Worm (Caenorhabditis elegans) whole organism, midembryonic: ENCODE measurements around the gene F36H5.4.

Experiments
- T22C8.4 ChIP-seq: fragments of 200-800 bp; sonication (Bioruptor generic); IDR thresholded peaks from 2 replicates; pipeline ENCODE4 v1.3.6; 2022; ENCODE audit warnings: missing genetic modification characterization, missing compliant biosample characterization
- cog-1 ChIP-seq: sonication (generic microtip); optimal IDR thresholded peaks from 2 replicates; lab custom pipeline; 2016; ENCODE audit warnings: missing genetic modification characterization, missing compliant biosample characterization
- flt-1 ChIP-seq: fragments of 200-800 bp; sonication (Bioruptor generic); IDR thresholded peaks from 2 replicates; pipeline ENCODE4 v1.3.6; 2022; ENCODE audit warnings: missing genetic modification characterization, missing compliant biosample characterization
- klf-2 ChIP-seq: fragments of 200-800 bp; sonication (Bioruptor generic); conservative IDR thresholded peaks from 2 replicates; pipeline ENCODE4 v1.3.6; 2022; ENCODE audit warnings: missing genetic modification reagents, missing genetic modification characterization, missing compliant biosample characterization
- med-1 ChIP-seq: sonication (generic microtip); optimal IDR thresholded peaks from 2 replicates; lab custom pipeline; 2017; ENCODE audit warnings: missing genetic modification characterization, mild to moderate bottlenecking, missing compliant biosample characterization, antibody characterized with exemption, missing genetic modification reagents; ENCODE audit not compliant: insufficient read depth
- ref-1 ChIP-seq: fragments of 200-800 bp; sonication (Bioruptor generic); conservative IDR thresholded peaks from 2 replicates; pipeline ENCODE4 v1.3.6; 2022; ENCODE audit warnings: missing genetic modification reagents, missing genetic modification characterization, missing compliant biosample characterization
- tab-1 ChIP-seq: fragments of 200-800 bp; sonication (Bioruptor generic); IDR thresholded peaks from 2 replicates; pipeline ENCODE4 v1.3.6; 2022; ENCODE audit warnings: missing genetic modification characterization, missing compliant biosample characterization
- ztf-23 ChIP-seq: fragments of 200-800 bp; sonication (Bioruptor generic); IDR thresholded peaks from 2 replicates; pipeline ENCODE4 v1.3.6; 2022; ENCODE audit warnings: missing genetic modification reagents, missing genetic modification characterization, missing compliant biosample characterization
- ztf-29 ChIP-seq: fragments of 200-800 bp; sonication (Bioruptor generic); IDR thresholded peaks from 2 replicates; pipeline ENCODE4 v1.3.6; 2022; ENCODE audit warnings: missing genetic modification reagents, missing genetic modification characterization, missing compliant biosample characterization

The F36H5.4 gene

ce11 chrII:1761564-1761963 is at the start of gene F36H5.4:
TSS of gene F36H5.4 (plus strand) at chrII:1761864.
- TF ChIP-seq klf-2, result no peak
- TF ChIP-seq med-1 (GFP tag; lab: Kevin White, UChicago), result no peak
- no peak for TF ChIP-seq ref-1 (GFP tag; lab: Robert Waterston, UW)
- no peak for TF ChIP-seq ztf-23
- no peak for TF ChIP-seq tab-1
- no peak for TF ChIP-seq T22C8.4
- TF ChIP-seq cog-1, result no peak
- TF ChIP-seq ztf-29 (GFP tag; lab: Robert Waterston, UW), result no peak
- no peak for TF ChIP-seq flt-1 (GFP tag; lab: Robert Waterston, UW)

ce11 chrII:1712938-1713337 is 48.7 kb upstream of the F36H5.4 start, which contains the start of gene btb-7:
TSS of gene btb-7 (plus strand) at chrII:1713238.
- no peak for TF ChIP-seq tab-1
- no peak for TF ChIP-seq ztf-23

DNA sequence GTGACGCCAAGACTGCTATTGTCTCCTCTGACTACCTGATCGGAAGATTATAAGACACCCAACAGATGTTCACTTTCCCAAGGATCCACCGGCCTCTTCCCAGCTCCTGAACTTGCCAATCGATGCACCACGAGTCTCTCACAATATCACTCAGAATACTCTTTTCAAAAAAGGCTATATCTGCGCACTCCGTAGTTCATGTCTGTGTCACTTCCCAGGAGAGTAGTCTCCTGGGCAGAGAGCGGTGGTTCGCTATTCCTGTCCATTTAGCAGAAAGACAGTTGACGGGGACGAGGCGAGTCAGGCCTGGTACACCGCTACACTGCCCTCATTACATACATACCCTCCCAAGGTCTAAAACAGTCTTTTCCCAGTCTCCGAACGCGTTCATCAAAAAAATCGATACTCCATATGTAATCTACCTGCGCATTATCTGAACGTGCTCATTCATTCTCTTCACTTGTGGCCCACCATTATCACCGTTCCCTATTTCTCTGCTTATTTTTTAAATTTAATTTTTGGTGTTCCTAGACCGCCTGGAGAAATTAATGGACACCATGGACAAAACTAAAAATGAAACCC is 46.8 kb upstream of the F36H5.4 start, which contains the start of gene btb-6:
Gene btb-6, plus strand, starts transcription at position 532 of the 582 bp plus-strand sequence.
- TF ChIP-seq cog-1 (no peak), tab-1 (0 out of 2 replicates have a peak, but pooled peaks have one; percentile 53)

ce11 chrII:1719153-1719552 is 42.5 kb upstream of the F36H5.4 start, which contains the start of gene fbxb-48:
TSS of gene fbxb-48 (minus strand) at chrII:1719253.
- TF ChIP-seq ztf-29 (GFP tag; lab: Robert Waterston, UW) (no peak), med-1 (GFP tag; lab: Kevin White, UChicago) (no peak), tab-1 (no peak), flt-1 (GFP tag; lab: Robert Waterston, UW) (no peak), cog-1 (no peak), ref-1 (GFP tag; lab: Robert Waterston, UW) (no peak), klf-2 (no peak), ztf-23 (no peak), T22C8.4 (no peak)

DNA sequence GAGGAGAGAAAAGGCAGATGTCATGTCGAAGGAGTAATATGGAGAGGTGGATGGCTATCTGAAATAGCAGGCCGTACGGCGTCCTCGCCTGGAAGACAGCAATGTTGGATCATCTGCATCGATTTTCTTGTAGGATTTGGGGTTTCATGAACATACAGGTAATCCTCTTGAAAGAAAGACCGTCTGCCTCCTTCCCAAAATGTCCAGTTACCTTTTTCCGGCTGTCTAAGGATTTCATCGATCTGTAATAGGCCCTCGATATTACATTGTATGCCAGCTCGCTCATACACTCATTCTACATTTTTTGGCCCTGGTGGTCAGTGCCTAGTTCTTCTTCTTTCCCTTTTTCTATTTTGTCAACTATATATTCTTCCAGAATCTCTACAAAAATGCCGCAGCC is 39.3 kb upstream of the F36H5.4 start, which contains the start of the genes fbxb-5 and btb-8:
Gene fbxb-5, minus strand, starts transcription at position 101 of the 400 bp plus-strand sequence.
Gene btb-8, plus strand, starts transcription at position 377 of the 400 bp plus-strand sequence.
- TF ChIP-seq tab-1, result no peak
- no peak for TF ChIP-seq ztf-23
- no peak for TF ChIP-seq cog-1
- TF ChIP-seq med-1 (GFP tag; lab: Kevin White, UChicago), result no peak
- no peak for TF ChIP-seq flt-1 (GFP tag; lab: Robert Waterston, UW)
- TF ChIP-seq T22C8.4, result no peak
- TF ChIP-seq ztf-29 (GFP tag; lab: Robert Waterston, UW), result no peak
- no peak for TF ChIP-seq ref-1 (GFP tag; lab: Robert Waterston, UW)
- no peak for TF ChIP-seq klf-2

- TF ChIP-seq ztf-23 (no peak), med-1 (GFP tag; lab: Kevin White, UChicago) (no peak), flt-1 (GFP tag; lab: Robert Waterston, UW) (no peak), ref-1 (GFP tag; lab: Robert Waterston, UW) (no peak), T22C8.4 (no peak), cog-1 (no peak), tab-1 (no peak)
These were observed 37.4 kb upstream of the F36H5.4 start, which contains the start of gene fbxb-11 for ce11 chrII:1724314-1724713. TSS of gene fbxb-11 (plus strand) at chrII:1724614.

- 0 out of 2 replicates have a peak, but pooled peaks have one; percentile 21 for TF ChIP-seq flt-1 (GFP tag; lab: Robert Waterston, UW)
- TF ChIP-seq T22C8.4, result no peak
These were observed 35.9 kb upstream of the F36H5.4 start, which contains the start of gene F45C12.17 for ce11 chrII:1725735-1726134. TSS of gene F45C12.17 (plus strand) at chrII:1726111.

DNA sequence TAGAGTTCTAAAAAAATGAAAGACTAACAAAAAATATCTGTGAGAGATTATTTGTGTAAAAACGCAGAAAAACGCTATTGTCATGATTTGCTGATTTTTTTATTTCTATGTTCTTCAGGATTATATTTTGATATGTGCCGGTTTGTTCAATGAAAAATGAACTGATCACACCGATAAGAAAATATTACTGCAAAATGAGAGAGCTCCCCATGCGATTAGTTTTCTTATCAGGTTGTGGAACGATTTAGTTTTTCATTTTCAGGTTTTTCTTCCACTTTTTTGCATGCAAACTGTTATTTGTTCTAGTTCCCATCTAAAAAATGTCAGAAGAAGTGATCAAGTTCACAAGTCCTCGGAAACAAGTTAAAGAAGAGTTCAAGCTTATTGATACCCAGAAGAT is 33.4 kb upstream of the F36H5.4 start, which contains the start of gene btb-9:
Gene btb-9, plus strand, starts transcription at position 254 of the 400 bp plus-strand sequence.
- TF ChIP-seq T22C8.4, result no peak
- TF ChIP-seq cog-1, result no peak
- no peak for TF ChIP-seq klf-2
- no peak for TF ChIP-seq flt-1 (GFP tag; lab: Robert Waterston, UW)
- TF ChIP-seq ref-1 (GFP tag; lab: Robert Waterston, UW), result no peak
- no peak for TF ChIP-seq med-1 (GFP tag; lab: Kevin White, UChicago)
- TF ChIP-seq ztf-29 (GFP tag; lab: Robert Waterston, UW), result no peak
- TF ChIP-seq tab-1, result no peak
- TF ChIP-seq ztf-23, result no peak

DNA sequence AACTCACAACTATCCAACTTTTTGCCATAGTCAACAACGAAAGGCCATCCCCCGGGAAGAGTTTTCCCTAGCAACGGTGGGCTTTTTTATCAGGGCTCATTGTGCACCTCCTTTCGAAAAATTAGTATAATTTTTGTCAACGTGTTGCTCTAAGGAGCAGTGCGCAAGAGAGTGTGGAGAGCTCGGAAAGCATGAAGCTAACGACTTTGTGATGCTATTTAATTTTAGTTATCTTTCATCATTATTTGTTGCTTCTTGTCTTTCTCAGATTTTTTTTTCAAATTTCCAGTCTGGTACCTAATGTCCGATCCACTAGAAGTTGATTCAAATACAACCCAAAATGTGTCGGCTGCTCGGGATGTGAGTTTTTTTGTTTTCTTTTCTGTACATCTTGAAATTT is 31.6 kb upstream of the F36H5.4 start, which contains the start of gene ceh-81:
Gene ceh-81, plus strand, starts transcription at position 301 of the 400 bp plus-strand sequence.
- TF ChIP-seq ref-1 (GFP tag; lab: Robert Waterston, UW), result no peak
- no peak for TF ChIP-seq ztf-29 (GFP tag; lab: Robert Waterston, UW)
- no peak for TF ChIP-seq klf-2
- TF ChIP-seq cog-1, result no peak
- no peak for TF ChIP-seq tab-1
- no peak for TF ChIP-seq flt-1 (GFP tag; lab: Robert Waterston, UW)
- no peak for TF ChIP-seq T22C8.4
- no peak for TF ChIP-seq ztf-23
- TF ChIP-seq med-1 (GFP tag; lab: Kevin White, UChicago), result no peak

DNA sequence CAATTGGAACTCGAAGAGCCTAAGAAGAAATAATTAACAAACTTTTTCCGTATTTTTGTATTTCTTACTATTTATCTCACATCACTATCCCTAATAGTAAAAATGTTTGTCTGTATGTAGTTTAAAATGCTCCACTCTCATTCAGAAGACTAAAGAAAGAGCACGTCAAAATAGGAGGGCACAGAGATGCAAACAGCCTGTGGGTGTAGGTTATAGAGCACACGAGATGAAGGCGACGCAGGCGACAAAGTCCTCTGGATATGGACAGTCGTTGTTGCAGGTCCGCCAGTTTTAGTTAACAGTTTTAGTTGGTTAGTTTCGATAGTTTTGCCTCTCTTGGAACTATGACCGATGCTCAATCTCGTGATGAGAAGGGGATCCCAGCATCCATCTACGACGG is 29.7 kb upstream of the F36H5.4 start, which contains the start of gene ceh-82:
Gene ceh-82, plus strand, starts transcription at position 301 of the 400 bp plus-strand sequence.
- TF ChIP-seq klf-2 (no peak), flt-1 (GFP tag; lab: Robert Waterston, UW) (no peak), ref-1 (GFP tag; lab: Robert Waterston, UW) (no peak), T22C8.4 (no peak), ztf-23 (no peak), med-1 (GFP tag; lab: Kevin White, UChicago) (no peak), tab-1 (no peak), ztf-29 (GFP tag; lab: Robert Waterston, UW) (no peak), cog-1 (no peak)

ce11 chrII:1735145-1735544 is 26.5 kb upstream of the F36H5.4 start:
- TF ChIP-seq ref-1 (GFP tag; lab: Robert Waterston, UW) (no peak), ztf-29 (GFP tag; lab: Robert Waterston, UW) (no peak), tab-1 (no peak), cog-1 (no peak), klf-2 (no peak), T22C8.4 (no peak)
